Worm (Caenorhabditis elegans) whole organism, early embryonic: ENCODE measurements around the gene Y54G2A.45.

Source experiments
- B0310.2 ChIP-seq: sonication (generic microtip); optimal IDR thresholded peaks from 2 replicates; lab custom pipeline; 2016; ENCODE audit warnings: mild to moderate bottlenecking, missing genetic modification characterization, missing compliant biosample characterization
- F13C5.2 ChIP-seq: sonication (generic microtip); optimal IDR thresholded peaks from 2 replicates; lab custom pipeline; 2017; ENCODE audit warnings: mild to moderate bottlenecking, missing genetic modification characterization, inconsistent platforms, missing compliant biosample characterization
- aly-1 ChIP-seq: sonication (generic microtip); optimal IDR thresholded peaks from 2 replicates; lab custom pipeline; 2016; ENCODE audit warnings: missing genetic modification characterization, missing compliant biosample characterization
- ama-1 ChIP-seq: fragments of 150-350 bp; optimal IDR thresholded peaks from 2 replicates; lab custom pipeline; 2014
- ceh-13 ChIP-seq: fragments of 200-800 bp; sonication (Bioruptor generic); optimal IDR thresholded peaks from 2 replicates; lab custom pipeline; 2018; ENCODE audit warnings: mild to moderate bottlenecking, missing genetic modification characterization, missing compliant biosample characterization
- ceh-36 ChIP-seq: sonication (generic microtip); optimal IDR thresholded peaks from 2 replicates; lab custom pipeline; 2016; ENCODE audit warnings: missing genetic modification characterization, inconsistent platforms, missing compliant biosample characterization
- ets-7 ChIP-seq: sonication (generic microtip); optimal IDR thresholded peaks from 2 replicates; lab custom pipeline; 2016; ENCODE audit warnings: missing genotype, missing genetic modification characterization, missing compliant biosample characterization
- flt-1 ChIP-seq: fragments of 200-800 bp; sonication (Bioruptor generic); IDR thresholded peaks from 2 replicates; pipeline ENCODE4 v1.3.6; 2022; ENCODE audit warnings: missing genetic modification characterization, missing compliant biosample characterization
- hmbx-1 ChIP-seq: sonication (generic microtip); optimal IDR thresholded peaks from 2 replicates; lab custom pipeline; 2016; ENCODE audit warnings: mild to moderate bottlenecking, missing genetic modification characterization, missing compliant biosample characterization
- hmg-4 ChIP-seq: fragments of 200-800 bp; sonication (Bioruptor generic); optimal IDR thresholded peaks from 2 replicates; lab custom pipeline; 2018; ENCODE audit warnings: mild to moderate bottlenecking, missing genetic modification characterization, missing compliant biosample characterization
- hnd-1 ChIP-seq: sonication (generic microtip); optimal IDR thresholded peaks from 2 replicates; lab custom pipeline; 2016; ENCODE audit warnings: missing genetic modification characterization, missing compliant biosample characterization
- pes-1 ChIP-seq: fragments of 200-800 bp; sonication (Bioruptor generic); IDR thresholded peaks from 2 replicates; pipeline ENCODE4 v1.3.6; 2022; ENCODE audit warnings: missing genetic modification reagents, missing genetic modification characterization, missing compliant biosample characterization
- scrt-1 ChIP-seq: fragments of 200-800 bp; sonication (Bioruptor generic); IDR thresholded peaks from 2 replicates; pipeline ENCODE4 v1.3.6; 2022; ENCODE audit warnings: missing genetic modification characterization, missing compliant biosample characterization
- sea-1 ChIP-seq: fragments of 200-800 bp; sonication (Bioruptor generic); conservative IDR thresholded peaks from 2 replicates; pipeline ENCODE4 v1.3.6; 2022; ENCODE audit warnings: missing genetic modification characterization, missing compliant biosample characterization
- tbx-11 ChIP-seq: fragments of 200-800 bp; sonication (Bioruptor generic); IDR thresholded peaks from 2 replicates; pipeline ENCODE4 v1.3.6; 2022; ENCODE audit warnings: missing genetic modification characterization, missing compliant biosample characterization
- tbx-37 ChIP-seq: fragments of 200-800 bp; sonication (Bioruptor generic); conservative IDR thresholded peaks from 2 replicates; pipeline ENCODE4 v1.3.6; 2022; ENCODE audit warnings: missing genetic modification reagents, missing genetic modification characterization, missing compliant biosample characterization
- tra-4 ChIP-seq: sonication (generic microtip); optimal IDR thresholded peaks from 2 replicates; lab custom pipeline; 2017; ENCODE audit warnings: missing genetic modification characterization, missing compliant biosample characterization

Gene Y54G2A.45

DNA sequence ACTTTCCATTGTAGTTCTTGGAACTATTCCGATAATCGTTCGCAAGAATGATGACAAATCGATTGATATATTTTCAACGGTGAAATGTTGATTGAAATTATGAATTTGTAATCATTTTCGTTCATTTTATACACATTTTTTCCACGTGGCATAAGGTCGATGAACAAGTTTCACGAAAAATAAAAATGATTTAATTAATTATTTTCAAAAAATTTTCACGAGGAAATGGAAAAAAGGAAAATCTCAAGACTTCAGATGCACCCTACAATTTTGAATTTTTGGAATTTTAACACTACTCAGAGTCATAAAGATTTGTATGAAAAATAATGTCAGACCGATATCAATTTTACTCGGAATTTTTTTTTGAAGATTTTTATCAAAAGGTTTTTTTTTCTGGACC lies 14.0 kb downstream of the Y54G2A.45 start, which contains the start of gene Y54G2A.13:
Gene Y54G2A.13, minus strand, starts transcription at position 101 of the 400 bp plus-strand sequence.
- TF ChIP-seq ceh-13 (no peak), tra-4 (tag; lab: Kevin White, UChicago) (no peak)

DNA sequence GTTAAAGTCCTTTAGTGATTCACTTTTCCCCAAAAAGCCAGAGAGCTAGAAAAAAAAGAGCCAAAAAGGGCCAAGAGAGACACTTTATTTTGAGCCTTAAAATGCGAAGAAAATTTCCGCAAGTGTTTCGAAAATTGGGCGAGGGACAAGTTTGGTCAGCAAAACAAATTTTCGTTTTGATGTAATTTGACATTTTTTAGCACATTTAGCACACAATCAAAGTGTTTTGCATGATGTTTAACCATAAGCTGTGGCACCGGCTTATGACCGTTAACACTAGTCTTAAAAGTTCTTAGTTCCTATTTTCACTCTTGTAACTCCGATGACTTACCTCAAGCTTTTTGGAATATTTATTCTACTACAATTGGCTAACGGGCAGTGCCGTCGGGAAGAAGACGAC lies 14.8 kb downstream of the Y54G2A.45 start, which contains the start of gene Y54G2A.37:
Gene Y54G2A.37, plus strand, starts transcription at position 301 of the 400 bp plus-strand sequence.
- no peak for TF ChIP-seq ama-1 (lab: Kevin White, UChicago)
- TF ChIP-seq ceh-13: no peak
- no peak for TF ChIP-seq scrt-1 (GFP tag; lab: Robert Waterston, UW)
- TF ChIP-seq flt-1 (GFP tag; lab: Robert Waterston, UW): no peak
- no peak for TF ChIP-seq tra-4 (tag; lab: Kevin White, UChicago)
- TF ChIP-seq hmbx-1 (tag; lab: Kevin White, UChicago): no peak
- TF ChIP-seq B0310.2 (tag; lab: Kevin White, UChicago): no peak
- no peak for TF ChIP-seq hmg-4
- TF ChIP-seq sea-1 (GFP tag; lab: Robert Waterston, UW): no peak
- no peak for TF ChIP-seq pes-1 (GFP tag; lab: Robert Waterston, UW)
- TF ChIP-seq hnd-1: no peak
- no peak for TF ChIP-seq ets-7 (tag; lab: Kevin White, UChicago)
- TF ChIP-seq aly-1 (tag; lab: Kevin White, UChicago): no peak
- no peak for TF ChIP-seq tbx-37 (GFP tag; lab: Robert Waterston, UW)
- TF ChIP-seq ceh-36 (tag; lab: Kevin White, UChicago): no peak
- TF ChIP-seq F13C5.2 (tag; lab: Kevin White, UChicago): no peak
- TF ChIP-seq tbx-11 (GFP tag; lab: Robert Waterston, UW): no peak

DNA sequence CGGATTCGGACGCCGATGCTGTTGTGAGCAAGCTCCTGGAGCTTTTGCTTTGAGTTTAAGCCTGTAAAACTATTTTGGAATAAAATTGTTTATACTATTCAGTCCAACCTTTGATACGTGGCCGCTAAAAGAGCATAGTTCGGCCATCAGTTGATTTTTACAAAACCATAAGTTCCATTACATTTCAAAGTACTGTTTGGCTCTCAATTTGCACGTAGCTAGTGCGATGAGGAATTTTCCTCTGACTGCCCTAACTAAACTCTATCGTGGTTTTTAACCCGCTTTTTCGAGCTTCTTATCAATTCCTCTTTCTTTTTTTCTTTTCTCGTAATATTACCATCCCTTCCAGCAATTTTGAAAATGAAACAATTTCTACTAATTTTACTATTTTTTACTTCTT lies 17.8 kb downstream of the Y54G2A.45 start, which contains the start of gene clec-80:
Gene clec-80, plus strand, starts transcription at position 301 of the 400 bp plus-strand sequence.
- TF ChIP-seq F13C5.2 (tag; lab: Kevin White, UChicago) (no peak), tra-4 (tag; lab: Kevin White, UChicago) (no peak), scrt-1 (GFP tag; lab: Robert Waterston, UW) (no peak), sea-1 (GFP tag; lab: Robert Waterston, UW) (no peak), ceh-13 (no peak), tbx-11 (GFP tag; lab: Robert Waterston, UW) (no peak), aly-1 (tag; lab: Kevin White, UChicago) (no peak), hmbx-1 (tag; lab: Kevin White, UChicago) (no peak), tbx-37 (GFP tag; lab: Robert Waterston, UW) (no peak), flt-1 (GFP tag; lab: Robert Waterston, UW) (no peak), pes-1 (GFP tag; lab: Robert Waterston, UW) (no peak), ceh-36 (tag; lab: Kevin White, UChicago) (no peak), B0310.2 (tag; lab: Kevin White, UChicago) (no peak), hmg-4 (no peak), ama-1 (lab: Kevin White, UChicago) (no peak), hnd-1 (no peak), ets-7 (tag; lab: Kevin White, UChicago) (no peak)

DNA sequence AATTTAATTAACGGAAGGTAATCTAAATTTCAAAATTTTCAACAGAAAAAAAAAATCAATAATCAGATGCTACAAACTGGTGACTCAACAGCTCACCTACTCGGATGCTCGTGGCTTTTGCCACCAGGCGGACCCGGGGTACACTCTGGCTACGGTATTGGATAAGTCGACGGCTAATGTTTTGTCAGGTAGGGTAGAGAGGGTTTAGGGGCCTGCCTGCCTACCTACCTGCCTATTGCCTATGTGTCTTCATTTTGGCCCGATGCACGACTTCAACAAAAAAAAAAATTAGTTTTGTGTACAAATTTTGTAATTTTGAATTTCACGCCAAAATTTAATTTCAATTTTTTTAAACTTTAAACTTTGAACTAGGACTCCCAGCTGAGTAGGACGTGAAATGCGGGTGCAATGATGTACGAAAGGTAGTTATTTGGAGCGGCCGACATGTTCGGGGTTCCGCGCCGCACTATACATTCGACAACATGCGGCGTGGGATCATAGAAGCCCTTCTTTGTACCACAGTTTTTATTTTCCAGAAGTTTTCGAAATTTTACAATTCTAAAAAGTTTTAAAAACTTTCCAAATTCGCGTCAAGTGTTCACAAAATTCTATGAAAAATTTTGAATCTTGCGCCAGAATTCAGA lies 19.9 kb downstream of the Y54G2A.45 start:
- no peak for TF ChIP-seq ets-7 (tag; lab: Kevin White, UChicago)
- TF ChIP-seq F13C5.2 (tag; lab: Kevin White, UChicago): no peak
- TF ChIP-seq ceh-13: no peak
- no peak for TF ChIP-seq hnd-1
- TF ChIP-seq aly-1 (tag; lab: Kevin White, UChicago): no peak
- no peak for TF ChIP-seq scrt-1 (GFP tag; lab: Robert Waterston, UW)
- no peak for TF ChIP-seq tra-4 (tag; lab: Kevin White, UChicago)
- TF ChIP-seq pes-1 (GFP tag; lab: Robert Waterston, UW): no peak
- TF ChIP-seq tbx-37 (GFP tag; lab: Robert Waterston, UW): no peak
- no peak for TF ChIP-seq hmg-4
- TF ChIP-seq ama-1 (lab: Kevin White, UChicago): no peak
- TF ChIP-seq sea-1 (GFP tag; lab: Robert Waterston, UW): no peak
- TF ChIP-seq B0310.2 (tag; lab: Kevin White, UChicago): no peak
- TF ChIP-seq hmbx-1 (tag; lab: Kevin White, UChicago): no peak

DNA sequence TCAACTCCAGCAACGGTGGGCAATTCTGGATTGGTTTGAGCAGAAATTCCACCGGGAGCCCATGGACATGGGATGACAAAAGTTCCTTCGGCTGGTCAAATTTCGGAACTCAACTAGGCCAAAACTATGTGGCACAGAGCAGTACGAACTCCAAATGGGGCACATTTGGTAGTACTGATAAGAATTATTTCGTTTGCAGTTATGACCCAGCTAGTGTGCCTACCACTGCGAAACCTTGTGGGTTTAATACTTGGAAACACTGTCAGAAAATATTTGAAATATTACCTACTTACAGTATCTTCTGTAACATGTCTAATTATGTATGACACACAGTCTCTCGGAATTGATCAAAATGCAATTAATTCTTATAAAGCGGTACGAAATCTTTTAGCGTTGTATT lies 20.7 kb downstream of the Y54G2A.45 start:
- TF ChIP-seq tra-4 (tag; lab: Kevin White, UChicago) (no peak), flt-1 (GFP tag; lab: Robert Waterston, UW) (no peak), F13C5.2 (tag; lab: Kevin White, UChicago) (no peak), B0310.2 (tag; lab: Kevin White, UChicago) (no peak), sea-1 (GFP tag; lab: Robert Waterston, UW) (no peak), ama-1 (lab: Kevin White, UChicago) (no peak), hmbx-1 (tag; lab: Kevin White, UChicago) (no peak), ets-7 (tag; lab: Kevin White, UChicago) (no peak), ceh-13 (no peak), hnd-1 (no peak)

DNA sequence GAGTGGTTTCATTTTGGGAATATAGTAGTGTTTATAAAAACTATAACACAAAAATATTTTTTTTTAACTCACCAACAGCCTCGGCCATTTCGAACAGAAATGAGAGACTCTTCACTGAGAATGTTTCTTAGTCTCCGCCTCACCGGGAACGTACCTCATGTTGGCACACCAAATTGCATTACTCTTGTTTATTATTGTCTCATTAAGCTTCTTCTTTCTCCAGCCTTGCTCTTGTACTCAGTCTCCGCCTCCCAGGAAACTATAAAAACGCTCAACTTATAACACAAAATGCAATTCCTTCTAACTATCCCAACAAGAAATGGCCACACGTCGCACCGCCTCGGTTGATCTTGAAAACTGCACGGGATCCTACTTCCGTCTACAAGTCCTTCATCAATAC lies 26.9 kb downstream of the Y54G2A.45 start, which contains the start of the genes Y54G2A.48 and pudl-1:
Gene Y54G2A.48, minus strand, starts transcription at position 101 of the 400 bp plus-strand sequence.
Gene pudl-1, plus strand, starts transcription at position 320 of the 400 bp plus-strand sequence.
- no peak for TF ChIP-seq scrt-1 (GFP tag; lab: Robert Waterston, UW)

DNA sequence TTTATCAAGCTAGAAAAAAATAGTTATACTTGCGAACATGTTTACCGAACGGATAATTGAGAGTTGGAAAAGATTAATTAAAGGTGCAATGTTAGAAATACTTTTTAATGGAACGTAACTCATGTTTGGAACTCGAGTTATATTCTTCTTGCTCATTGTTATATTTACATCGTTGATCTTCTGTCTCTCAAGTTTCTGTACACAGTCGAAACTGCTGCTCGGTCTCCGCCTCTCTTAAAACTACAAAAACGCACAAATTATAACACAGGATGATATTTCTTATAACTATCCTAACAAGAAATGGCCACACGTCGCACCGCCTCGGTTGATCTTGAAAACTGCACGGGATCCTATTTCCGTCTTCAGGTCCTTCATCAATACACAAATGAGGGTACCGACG lies 28.9 kb downstream of the Y54G2A.45 start, which contains the start of gene pudl-2:
Gene pudl-2, plus strand, starts transcription at position 301 of the 400 bp plus-strand sequence.
- no peak for TF ChIP-seq hmbx-1 (tag; lab: Kevin White, UChicago)
- TF ChIP-seq flt-1 (GFP tag; lab: Robert Waterston, UW): no peak
- no peak for TF ChIP-seq ceh-36 (tag; lab: Kevin White, UChicago)
- no peak for TF ChIP-seq ceh-13
- no peak for TF ChIP-seq B0310.2 (tag; lab: Kevin White, UChicago)
- no peak for TF ChIP-seq hnd-1
- no peak for TF ChIP-seq tbx-37 (GFP tag; lab: Robert Waterston, UW)
